Fruit fly (Drosophila melanogaster) whole organism, embryonic: ENCODE results near the gene CG14715.

Source experiments
- Asciz ChIP-seq: fragments of 200-800 bp; sonication (Bioruptor generic); optimal IDR thresholded peaks from 2 replicates; lab custom pipeline; 2017; ENCODE audit warnings: missing biosample characterization, mild to moderate bottlenecking, missing genetic modification characterization, missing genetic modification reagents
- Blimp-1 ChIP-seq: fragments of 200-800 bp; sonication (Bioruptor generic); optimal IDR thresholded peaks from 3 replicates; lab custom pipeline; 2018; ENCODE audit warnings: missing biosample characterization, missing genetic modification characterization, mild to moderate bottlenecking, moderate library complexity, missing genetic modification reagents
- CG10321 ChIP-seq: fragments of 200-800 bp; sonication (Bioruptor generic); IDR thresholded peaks from 2 replicates; pipeline ENCODE4 v1.3.6; 2022; ENCODE audit warnings: missing biosample characterization, missing genetic modification characterization
- CG15073 ChIP-seq: fragments of 200-800 bp; sonication (Bioruptor generic); optimal IDR thresholded peaks from 2 replicates; lab custom pipeline; 2016; ENCODE audit warnings: missing biosample characterization, missing genetic modification characterization
- CG16779 ChIP-seq: fragments of 200-800 bp; sonication (Bioruptor generic); IDR thresholded peaks from 2 replicates; pipeline ENCODE4 v1.3.6; 2022; ENCODE audit warnings: missing biosample characterization, missing genetic modification characterization
- CG17186 ChIP-seq: fragments of 200-800 bp; sonication (Bioruptor generic); optimal IDR thresholded peaks from 3 replicates; lab custom pipeline; 2017; ENCODE audit warnings: missing biosample characterization, missing genetic modification reagents, missing genetic modification characterization
- CG2120 ChIP-seq: fragments of 200-800 bp; sonication (Bioruptor generic); optimal IDR thresholded peaks from 3 replicates; lab custom pipeline; 2016; ENCODE audit warnings: missing biosample characterization, missing genetic modification characterization
- CG2875 ChIP-seq: fragments of 200-800 bp; sonication (Bioruptor generic); optimal IDR thresholded peaks from 2 replicates; lab custom pipeline; 2017; ENCODE audit warnings: missing biosample characterization, mild to moderate bottlenecking, missing genetic modification characterization, missing genetic modification reagents
- CG3065 ChIP-seq: fragments of 200-800 bp; sonication (Bioruptor generic); optimal IDR thresholded peaks from 2 replicates; lab custom pipeline; 2016; ENCODE audit warnings: missing biosample characterization, missing genetic modification characterization
- CG34422 ChIP-seq: fragments of 200-800 bp; sonication (Bioruptor generic); IDR thresholded peaks from 3 replicates; pipeline ENCODE4 v1.3.6; 2022; ENCODE audit warnings: missing biosample characterization, missing genetic modification characterization
- CG4617 ChIP-seq: fragments of 200-800 bp; sonication (Bioruptor generic); optimal IDR thresholded peaks from 3 replicates; lab custom pipeline; 2016; ENCODE audit warnings: missing biosample characterization, missing genetic modification characterization, borderline replicate concordance
- CG5180 ChIP-seq: fragments of 200-800 bp; sonication (Bioruptor generic); optimal IDR thresholded peaks from 3 replicates; lab custom pipeline; 2017; ENCODE audit warnings: missing biosample characterization, missing genetic modification characterization, mild to moderate bottlenecking, moderate library complexity, missing genetic modification reagents
- CG8290 ChIP-seq, 3 experiments: fragments of 200-800 bp; sonication (Bioruptor generic); optimal IDR thresholded peaks; 2 replicates each; lab custom pipeline; 2016 to 2019; ENCODE audit warnings: missing biosample characterization in 3 of 3, missing genetic modification characterization in 3 of 3, mild to moderate bottlenecking in 2 of 3, moderate library complexity in 1 of 3
- CG9932 ChIP-seq: fragments of 200-800 bp; sonication (Bioruptor generic); IDR thresholded peaks from 2 replicates; pipeline ENCODE4 v1.3.6; 2022; ENCODE audit warnings: missing biosample characterization, missing genetic modification characterization
- CHES-1-like ChIP-seq: fragments of 200-800 bp; sonication (Bioruptor generic); optimal IDR thresholded peaks from 2 replicates; lab custom pipeline; 2016; ENCODE audit warnings: missing biosample characterization, missing genetic modification characterization
- Deaf1 ChIP-seq: fragments of 200-800 bp; optimal IDR thresholded peaks from 3 replicates; lab custom pipeline; 2019; ENCODE audit warnings: missing biosample characterization, mild to moderate bottlenecking, missing genetic modification characterization, moderate library complexity
- Dip2 ChIP-seq: fragments of 200-800 bp; sonication (Bioruptor generic); IDR thresholded peaks from 2 replicates; pipeline ENCODE4 v1.3.6; 2022; ENCODE audit warnings: missing biosample characterization, missing genetic modification characterization
- Dll ChIP-seq: fragments of 200-800 bp; sonication (Bioruptor generic); IDR thresholded peaks from 4 replicates; pipeline ENCODE4 v1.3.6; 2022; ENCODE audit warnings: missing biosample characterization, missing genetic modification characterization; ENCODE audit not compliant: partially characterized antibody
- Dp ChIP-seq: fragments of 200-800 bp; sonication (Bioruptor generic); optimal IDR thresholded peaks from 2 replicates; lab custom pipeline; 2018; ENCODE audit warnings: missing biosample characterization, mild to moderate bottlenecking, missing genetic modification characterization, moderate library complexity
- E2f1 ChIP-seq: fragments of 200-800 bp; sonication (Bioruptor generic); IDR thresholded peaks from 2 replicates; pipeline ENCODE4 v1.3.6; 2022; ENCODE audit warnings: missing biosample characterization, missing genetic modification characterization
- HmgZ ChIP-seq: fragments of 200-800 bp; sonication (Bioruptor generic); optimal IDR thresholded peaks from 2 replicates; lab custom pipeline; 2018; ENCODE audit warnings: missing biosample characterization, mild to moderate bottlenecking, missing genetic modification characterization
- MESR4 ChIP-seq: fragments of 200-800 bp; sonication (Bioruptor generic); optimal IDR thresholded peaks from 2 replicates; lab custom pipeline; 2018; ENCODE audit warnings: missing biosample characterization, mild to moderate bottlenecking, missing genetic modification characterization, moderate library complexity
- Meics ChIP-seq: fragments of 200-800 bp; sonication (Bioruptor generic); optimal IDR thresholded peaks from 2 replicates; lab custom pipeline; 2017; ENCODE audit warnings: missing biosample characterization, mild to moderate bottlenecking, missing genetic modification characterization
- Mes4 ChIP-seq: fragments of 200-800 bp; sonication (Bioruptor generic); optimal IDR thresholded peaks from 2 replicates; lab custom pipeline; 2016; ENCODE audit warnings: missing biosample characterization, missing genetic modification characterization
- NC2β ChIP-seq: fragments of 200-800 bp; sonication (Bioruptor generic); optimal IDR thresholded peaks from 2 replicates; lab custom pipeline; 2016; ENCODE audit warnings: missing biosample characterization, missing genetic modification characterization
- NFAT ChIP-seq: fragments of 200-800 bp; sonication (Bioruptor generic); IDR thresholded peaks from 2 replicates; pipeline ENCODE4 v1.3.6; 2022; ENCODE audit warnings: missing biosample characterization, missing genetic modification characterization
- Opbp ChIP-seq: fragments of 200-800 bp; sonication (Bioruptor generic); IDR thresholded peaks from 3 replicates; pipeline ENCODE4 v1.3.6; 2022; ENCODE audit warnings: missing biosample characterization, missing genetic modification characterization; ENCODE audit not compliant: partially characterized antibody
- Rfx ChIP-seq: fragments of 200-800 bp; sonication (Bioruptor generic); IDR thresholded peaks from 2 replicates; pipeline ENCODE4 v1.3.6; 2022; ENCODE audit warnings: missing biosample characterization, missing genetic modification characterization
- Stat92E ChIP-seq, 3 experiments: fragments of >200 bp in 2 of 3; fragments of 200-800 bp in 1 of 3; sonication (Bioruptor generic) in 1 of 3; optimal IDR thresholded peaks; 2 replicates each; lab custom pipeline; 2017 to 2019; ENCODE audit warnings: missing biosample characterization in 3 of 3, missing genetic modification characterization in 3 of 3, mild to moderate bottlenecking in 1 of 3, moderate library complexity in 1 of 3
- amos ChIP-seq: fragments of 200-800 bp; sonication (Bioruptor generic); IDR thresholded peaks from 2 replicates; pipeline ENCODE4 v1.3.6; 2022; ENCODE audit warnings: missing biosample characterization, missing genetic modification characterization; ENCODE audit not compliant: partially characterized antibody
- ash1 ChIP-seq: fragments of 200-800 bp; sonication (Bioruptor generic); optimal IDR thresholded peaks from 2 replicates; lab custom pipeline; 2018; ENCODE audit warnings: missing biosample characterization, mild to moderate bottlenecking, missing genetic modification characterization
- bigmax ChIP-seq: fragments of 200-800 bp; sonication (Bioruptor generic); optimal IDR thresholded peaks from 2 replicates; lab custom pipeline; 2018; ENCODE audit warnings: missing biosample characterization, mild to moderate bottlenecking, missing genetic modification characterization
- ci ChIP-seq: fragments of 200-800 bp; sonication (Bioruptor generic); IDR thresholded peaks from 3 replicates; pipeline ENCODE4 v1.3.6; 2022; ENCODE audit warnings: missing biosample characterization, missing genetic modification characterization
- ems ChIP-seq: fragments of 200-800 bp; sonication (Bioruptor generic); optimal IDR thresholded peaks from 3 replicates; lab custom pipeline; 2016; ENCODE audit warnings: missing biosample characterization, missing genetic modification characterization
- gro ChIP-seq: fragments of 200-800 bp; sonication (Bioruptor generic); optimal IDR thresholded peaks from 2 replicates; lab custom pipeline; 2016; ENCODE audit warnings: missing biosample characterization, missing genetic modification characterization
- kay ChIP-seq: fragments of 200-800 bp; sonication (Bioruptor generic); optimal IDR thresholded peaks from 2 replicates; lab custom pipeline; 2016; ENCODE audit warnings: missing biosample characterization, missing genetic modification characterization
- lbe ChIP-seq: fragments of 200-800 bp; sonication (Bioruptor generic); optimal IDR thresholded peaks from 2 replicates; lab custom pipeline; 2016; ENCODE audit warnings: missing biosample characterization, mild to moderate bottlenecking, missing genetic modification characterization
- mirr ChIP-seq: fragments of 200-800 bp; sonication (Bioruptor generic); optimal IDR thresholded peaks from 3 replicates; lab custom pipeline; 2018; ENCODE audit warnings: missing biosample characterization, mild to moderate bottlenecking, missing genetic modification characterization
- nau ChIP-seq: fragments of 200-800 bp; sonication (Bioruptor generic); optimal IDR thresholded peaks from 3 replicates; lab custom pipeline; 2017; ENCODE audit warnings: missing biosample characterization, mild to moderate bottlenecking, missing genetic modification characterization, missing genetic modification reagents
- otp ChIP-seq: fragments of 200-800 bp; sonication (Bioruptor generic); IDR thresholded peaks from 3 replicates; pipeline ENCODE4, ENCODE4 v1.3.6; 2022; ENCODE audit warnings: missing biosample characterization, missing genetic modification characterization
- pb ChIP-seq: fragments of 200-800 bp; sonication (Bioruptor generic); optimal IDR thresholded peaks from 3 replicates; lab custom pipeline; 2016; ENCODE audit warnings: missing biosample characterization, missing genetic modification characterization
- repo ChIP-seq: fragments of 200-800 bp; sonication (Bioruptor generic); optimal IDR thresholded peaks from 2 replicates; lab custom pipeline; 2016; ENCODE audit warnings: missing biosample characterization, missing genetic modification characterization
- ro ChIP-seq: fragments of 200-800 bp; sonication (Bioruptor generic); IDR thresholded peaks from 2 replicates; pipeline ENCODE4 v1.3.6; 2022; ENCODE audit warnings: missing biosample characterization, missing genetic modification characterization
- sc ChIP-seq, 3 experiments: fragments of >200 bp in 2 of 3; fragments of 200-800 bp in 1 of 3; sonication (Bioruptor generic) in 1 of 3; optimal IDR thresholded peaks; 2 replicates in 2 of 3; 3 replicates in 1 of 3; lab custom pipeline; 2017; ENCODE audit warnings: mild to moderate bottlenecking in 1 of 3, missing biosample characterization in 1 of 3, missing genetic modification characterization in 1 of 3, missing genetic modification reagents in 1 of 3
- sens ChIP-seq: fragments of 200-800 bp; sonication (Bioruptor generic); peaks from one replicate; lab custom pipeline; 2016; ENCODE audit warnings: missing biosample characterization, missing genetic modification characterization
- sna ChIP-seq: fragments of 200-800 bp; sonication (Bioruptor generic); IDR thresholded peaks from 2 replicates; pipeline ENCODE4 v1.3.6; 2022; ENCODE audit warnings: missing biosample characterization, missing genetic modification characterization; ENCODE audit not compliant: partially characterized antibody
- unc-4 ChIP-seq: fragments of 200-800 bp; sonication (Bioruptor generic); IDR thresholded peaks from 2 replicates; pipeline ENCODE4 v1.3.6; 2022; ENCODE audit warnings: missing biosample characterization, missing genetic modification characterization; ENCODE audit not compliant: partially characterized antibody
- wdn ChIP-seq: fragments of 200-800 bp; sonication (Bioruptor generic); IDR thresholded peaks from 2 replicates; pipeline ENCODE4 v1.3.6; 2022; ENCODE audit warnings: missing biosample characterization, missing genetic modification characterization

CG14715 gene

dm6 chr3R:11656614-11657216, 17.3 kb upstream of the CG14715 start (continued):
- TF ChIP-seq NFAT (GFP tag; lab: Robert Waterston, UW) (peak; percentile 98), CG5180 (peak; percentile 82), Dip2 (GFP tag; lab: Robert Waterston, UW) (peak; percentile 62; the same call in 1 of the 2 replicates), CG34422 (GFP tag; lab: Robert Waterston, UW) (peak; percentile 97), Opbp (GFP tag; lab: Robert Waterston, UW) (no peak), CG4617 (GFP tag; lab: Kevin White, UChicago) (peak; percentile 87), gro (GFP tag; lab: Kevin White, UChicago) (peak; percentile 97), lbe (peak; percentile 98), kay (GFP tag; lab: Kevin White, UChicago) (peak; percentile 87), Dp (GFP tag; lab: Kevin White, UChicago) (peak; percentile 6), sens (peak; percentile 99), amos (no peak), CG8290 (GFP tag; optimal IDR thresholded peaks at IDR 0.05; lab: Kevin White, UChicago) (peak; percentile 80), CG8290 (tag; optimal IDR thresholded peaks at IDR 0.05; lab: Kevin White, UChicago) (peak in 1 of 2 experiments; percentile 96), nau (GFP tag; lab: Kevin White, UChicago) (peak; percentile 92), Mes4 (peak; percentile 87), Deaf1 (tag; lab: Kevin White, UChicago) (peak; percentile 80), E2f1 (peak; percentile 97), repo (GFP tag; lab: Kevin White, UChicago) (peak; percentile 89), otp (GFP tag; lab: Robert Waterston, UW) (peak; percentile 95), bigmax (GFP tag; lab: Kevin White, UChicago) (peak; percentile 59), CG2120 (GFP tag; lab: Kevin White, UChicago) (peak; percentile 98), Blimp-1 (GFP tag; lab: Kevin White, UChicago) (peak; percentile 95), Rfx (peak; percentile 99), Meics (GFP tag; lab: Kevin White, UChicago) (peak; percentile 96), ro (GFP tag; lab: Robert Waterston, UW) (peak; percentile 90), CHES-1-like (GFP tag; lab: Kevin White, UChicago) (peak; percentile 92), CG17186 (GFP tag; lab: Kevin White, UChicago) (peak; percentile 72), MESR4 (peak; percentile 60), NC2β (GFP tag; lab: Kevin White, UChicago) (peak; percentile 95), Stat92E (GFP tag; optimal IDR thresholded peaks at IDR 0.05; lab: Kevin White, UChicago) (peak in 1 of 3 experiments; percentile 71), wdn (peak; percentile 97), Asciz (GFP tag; lab: Kevin White, UChicago) (peak; percentile 93), CG10321 (peak; percentile 82), ash1 (GFP tag; lab: Kevin White, UChicago) (peak; percentile 84), Dll (no peak), unc-4 (GFP tag; lab: Robert Waterston, UW) (no peak), sna (no peak), HmgZ (tag; lab: Kevin White, UChicago) (peak; percentile 96), CG9932 (GFP tag; lab: Robert Waterston, UW) (peak; percentile 98), CG2875 (GFP tag; lab: Kevin White, UChicago) (peak; percentile 90), ci (GFP tag; lab: Robert Waterston, UW) (peak; percentile 98), ems (GFP tag; lab: Kevin White, UChicago) (peak; percentile 97), CG15073 (GFP tag; lab: Kevin White, UChicago) (peak; percentile 71), CG3065 (GFP tag; lab: Kevin White, UChicago) (peak; percentile 82), sc (optimal IDR thresholded peaks at IDR 0.05; lab: Kevin White, UChicago) (no peak), sc (GFP tag; optimal IDR thresholded peaks at IDR 0.05; lab: Kevin White, UChicago) (peak; percentile 92), pb (GFP tag; lab: Kevin White, UChicago) (peak; percentile 94), CG16779 (GFP tag; lab: Robert Waterston, UW) (peak; percentile 95), mirr (GFP tag; lab: Kevin White, UChicago) (peak; percentile 65)
